Fruit fly (Drosophila melanogaster): ENCODE data around the gene CG6766.

DNA sequence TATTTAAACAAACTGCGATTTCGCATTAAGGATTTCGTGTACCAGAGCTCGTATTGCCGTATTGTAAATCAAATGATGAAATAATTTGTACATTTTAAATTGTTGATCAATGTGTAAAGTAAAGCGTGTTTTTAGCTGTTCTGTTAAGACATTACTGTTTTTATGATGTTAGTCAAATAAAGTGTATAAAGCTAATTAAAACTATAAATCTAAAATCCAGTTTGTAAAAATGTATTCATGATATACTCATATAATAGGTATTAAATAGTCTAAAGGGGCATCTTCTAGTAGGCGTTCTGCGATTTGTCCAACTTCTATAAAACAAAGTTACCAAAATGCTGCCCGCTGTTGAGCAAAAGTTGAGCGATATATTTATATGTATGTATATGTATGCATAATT lies 6.6 kb downstream of the CG6766 start, which contains the start of gene CG18788:
- TF ChIP-seq Myc (optimal IDR thresholded peaks at IDR 0.05) = no peak
- TF ChIP-seq insv (optimal IDR thresholded peaks at IDR 0.05) = no peak
- TF ChIP-seq h (optimal IDR thresholded peaks at IDR 0.05) = no peak
- no peak for TF ChIP-seq psq (optimal IDR thresholded peaks at IDR 0.05)
- no peak for TF ChIP-seq Sin3A (optimal IDR thresholded peaks at IDR 0.05)
- no peak for TF ChIP-seq ttk (optimal IDR thresholded peaks at IDR 0.05)

All from Kc167 (cell line).